Worm (Caenorhabditis elegans) whole organism, L1 larva: ENCODE measurements around the gene Y94H6A.2.

Source experiments
- aha-1 ChIP-seq: fragments of 150-350 bp; optimal IDR thresholded peaks from 2 replicates; lab custom pipeline; 2014; ENCODE audit warnings: missing biosample characterization, missing genetic modification characterization
- ceh-82 ChIP-seq, 3 experiments: fragments of 150-350 bp in 1 of 3; sonication (generic microtip) in 2 of 3; optimal IDR thresholded peaks; 2 replicates each; lab custom pipeline; 2014 to 2017; ENCODE audit warnings: missing biosample characterization in 3 of 3, missing genetic modification characterization in 3 of 3
- egl-13 ChIP-seq: sonication (generic microtip); optimal IDR thresholded peaks from 2 replicates; lab custom pipeline; 2016; ENCODE audit warnings: missing genotype, missing genetic modification reagents, missing genetic modification characterization, missing compliant biosample characterization
- elt-2 ChIP-seq: sonication (generic microtip); optimal IDR thresholded peaks from 2 replicates; lab custom pipeline; 2016; ENCODE audit warnings: missing genetic modification characterization, mild to moderate bottlenecking, inconsistent platforms, missing compliant biosample characterization, missing genetic modification reagents
- fkh-10 ChIP-seq: sonication (generic microtip); optimal IDR thresholded peaks from 2 replicates; lab custom pipeline; 2017; ENCODE audit warnings: missing biosample characterization, missing genetic modification reagents, missing genetic modification characterization
- mep-1 ChIP-seq: fragments of 150-350 bp; optimal IDR thresholded peaks from 2 replicates; lab custom pipeline; 2014; ENCODE audit warnings: missing biosample characterization, missing genetic modification characterization
- nhr-237 ChIP-seq: fragments of 150-350 bp; optimal IDR thresholded peaks from 2 replicates; lab custom pipeline; 2014; ENCODE audit warnings: missing biosample characterization, missing genetic modification characterization
- nhr-77 ChIP-seq: fragments of 150-350 bp; optimal IDR thresholded peaks from 2 replicates; lab custom pipeline; 2014; ENCODE audit warnings: missing biosample characterization, missing genetic modification characterization
- pag-3 ChIP-seq: sonication (generic microtip); optimal IDR thresholded peaks from 2 replicates; lab custom pipeline; 2017; ENCODE audit warnings: missing genetic modification characterization, mild to moderate bottlenecking, missing compliant biosample characterization, antibody characterized with exemption, borderline replicate concordance; ENCODE audit not compliant: insufficient read depth
- snpc-4 ChIP-seq: fragments of 150-350 bp; optimal IDR thresholded peaks from 2 replicates; lab custom pipeline; 2014; ENCODE audit warnings: missing biosample characterization, missing genetic modification characterization
- unc-130 ChIP-seq: fragments of 150-350 bp; optimal IDR thresholded peaks from 2 replicates; lab custom pipeline; 2017; ENCODE audit warnings: missing biosample characterization, missing genetic modification characterization, inconsistent platforms

ce11 chrIV:2770067-2770466, 40.0 kb downstream of the Y94H6A.2 start:
- TF ChIP-seq egl-13 (no peak), fkh-10 (GFP tag; lab: Kevin White, UChicago) (no peak), nhr-77 (tag; lab: Kevin White, UChicago) (no peak), mep-1 (tag; lab: Kevin White, UChicago) (no peak), nhr-237 (tag; lab: Kevin White, UChicago) (no peak), aha-1 (no peak), ceh-82 (tag; optimal IDR thresholded peaks at IDR 0.05; lab: Kevin White, UChicago) (no peak), unc-130 (tag; lab: Kevin White, UChicago) (no peak), elt-2 (tag; lab: Kevin White, UChicago) (no peak), pag-3 (tag; lab: Kevin White, UChicago) (no peak), snpc-4 (tag; lab: Kevin White, UChicago) (no peak)
